Worm (Caenorhabditis elegans) whole organism, midembryonic: Measurements from ENCODE around the gene crn-3.

ENCODE experiments used
- T22C8.4 ChIP-seq: fragments of 200-800 bp; sonication (Bioruptor generic); IDR thresholded peaks from 2 replicates; pipeline ENCODE4 v1.3.6; 2022; ENCODE audit warnings: missing genetic modification characterization, missing compliant biosample characterization
- flt-1 ChIP-seq: fragments of 200-800 bp; sonication (Bioruptor generic); IDR thresholded peaks from 2 replicates; pipeline ENCODE4 v1.3.6; 2022; ENCODE audit warnings: missing genetic modification characterization, missing compliant biosample characterization
- klf-2 ChIP-seq: fragments of 200-800 bp; sonication (Bioruptor generic); conservative IDR thresholded peaks from 2 replicates; pipeline ENCODE4 v1.3.6; 2022; ENCODE audit warnings: missing genetic modification reagents, missing genetic modification characterization, missing compliant biosample characterization
- med-1 ChIP-seq: sonication (generic microtip); optimal IDR thresholded peaks from 2 replicates; lab custom pipeline; 2017; ENCODE audit warnings: missing genetic modification characterization, mild to moderate bottlenecking, missing compliant biosample characterization, antibody characterized with exemption, missing genetic modification reagents; ENCODE audit not compliant: insufficient read depth
- ref-1 ChIP-seq: fragments of 200-800 bp; sonication (Bioruptor generic); conservative IDR thresholded peaks from 2 replicates; pipeline ENCODE4 v1.3.6; 2022; ENCODE audit warnings: missing genetic modification reagents, missing genetic modification characterization, missing compliant biosample characterization
- tab-1 ChIP-seq: fragments of 200-800 bp; sonication (Bioruptor generic); IDR thresholded peaks from 2 replicates; pipeline ENCODE4 v1.3.6; 2022; ENCODE audit warnings: missing genetic modification characterization, missing compliant biosample characterization
- ztf-29 ChIP-seq: fragments of 200-800 bp; sonication (Bioruptor generic); IDR thresholded peaks from 2 replicates; pipeline ENCODE4 v1.3.6; 2022; ENCODE audit warnings: missing genetic modification reagents, missing genetic modification characterization, missing compliant biosample characterization

DNA sequence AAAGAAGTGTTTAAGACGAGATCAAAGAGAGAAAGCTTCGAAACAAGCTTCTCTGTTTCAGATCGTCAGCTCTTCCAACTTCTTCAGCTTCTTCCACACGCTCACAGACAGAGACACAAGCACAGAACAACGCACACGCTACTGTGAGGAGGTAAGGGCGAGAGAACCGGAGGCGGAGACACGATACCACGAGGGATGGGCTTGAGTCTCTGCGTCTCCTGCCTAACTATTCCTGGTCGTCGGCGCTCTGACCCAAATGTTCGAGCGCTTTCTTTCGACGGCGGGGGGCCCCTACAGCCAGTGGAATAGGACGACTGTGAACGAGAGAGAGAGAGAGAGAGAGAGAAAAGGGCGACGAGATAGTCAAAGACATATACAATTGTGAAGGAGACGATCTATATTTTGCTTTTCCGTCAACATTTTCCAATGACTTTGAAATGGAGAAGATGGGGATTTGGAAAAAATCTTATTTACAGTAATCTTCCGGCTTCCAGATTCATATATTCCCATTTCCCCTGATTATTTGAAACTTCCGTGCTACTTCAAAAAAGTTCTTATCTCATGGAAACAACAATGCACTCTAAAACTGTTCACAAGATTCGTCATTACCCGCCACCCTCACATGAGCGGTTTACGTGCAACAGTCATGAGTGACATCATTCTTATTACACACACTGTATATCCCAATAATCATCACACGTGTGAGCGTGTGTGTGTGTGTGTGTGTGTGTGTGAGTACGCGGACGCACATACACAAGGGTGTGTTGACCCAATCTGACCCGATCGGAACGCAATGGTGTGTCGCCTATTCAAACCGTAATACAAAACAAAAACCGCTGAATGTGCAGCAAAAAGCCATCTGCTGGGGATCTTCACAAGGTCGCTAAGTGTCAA is 38.8 kb upstream of the crn-3 start:
- TF ChIP-seq ref-1 (GFP tag; lab: Robert Waterston, UW) (no peak), flt-1 (peak; percentile 80), ztf-29 (GFP tag; lab: Robert Waterston, UW) (peak; percentile 85), klf-2 (GFP tag; lab: Robert Waterston, UW) (no peak), tab-1 (GFP tag; lab: Robert Waterston, UW) (no peak), T22C8.4 (no peak), med-1 (GFP tag; lab: Kevin White, UChicago) (no peak)
